Fruit fly (Drosophila melanogaster) whole organism, embryonic: ENCODE data around the gene CG15445.

Experiments
- Ada2b ChIP-seq: fragments of 200-800 bp; sonication (Bioruptor generic); IDR thresholded peaks from 2 replicates; pipeline ENCODE4 v1.3.6; 2022; ENCODE audit warnings: missing biosample characterization, missing genetic modification characterization
- Bteb2 ChIP-seq: fragments of 200-800 bp; sonication (Bioruptor generic); optimal IDR thresholded peaks from 2 replicates; lab custom pipeline; 2016; ENCODE audit warnings: missing biosample characterization, missing genetic modification characterization
- CG10147 ChIP-seq: fragments of 200-800 bp; sonication (Bioruptor generic); optimal IDR thresholded peaks from 2 replicates; lab custom pipeline; 2019; ENCODE audit warnings: missing biosample characterization, mild to moderate bottlenecking, missing genetic modification characterization, moderate library complexity
- CG11085 ChIP-seq: fragments of 200-800 bp; sonication (Bioruptor generic); IDR thresholded peaks from 2 replicates; pipeline ENCODE4 v1.3.6; 2022; ENCODE audit warnings: missing biosample characterization, missing genetic modification characterization
- CG11247 ChIP-seq: fragments of 200-800 bp; sonication (Bioruptor generic); IDR thresholded peaks from 2 replicates; pipeline ENCODE4 v1.3.6; 2022; ENCODE audit warnings: missing biosample characterization, missing genetic modification characterization
- CG12071 ChIP-seq: fragments of 200-800 bp; sonication (Bioruptor generic); optimal IDR thresholded peaks from 3 replicates; lab custom pipeline; 2018; ENCODE audit warnings: missing biosample characterization, mild to moderate bottlenecking, missing genetic modification characterization
- CG14965 ChIP-seq: fragments of 200-800 bp; sonication (Bioruptor generic); optimal IDR thresholded peaks from 2 replicates; lab custom pipeline; 2016; ENCODE audit warnings: missing biosample characterization, missing genetic modification characterization, borderline replicate concordance
- CG1529 ChIP-seq: fragments of 200-800 bp; sonication (Bioruptor generic); optimal IDR thresholded peaks from 3 replicates; lab custom pipeline; 2018; ENCODE audit warnings: missing biosample characterization, missing genetic modification characterization
- CG15479 ChIP-seq: fragments of 200-800 bp; sonication (Bioruptor generic); optimal IDR thresholded peaks from 3 replicates; lab custom pipeline; 2019; ENCODE audit warnings: missing biosample characterization, mild to moderate bottlenecking, missing genetic modification characterization, moderate library complexity
- CG16815 ChIP-seq: fragments of 200-800 bp; sonication (Bioruptor generic); optimal IDR thresholded peaks from 3 replicates; lab custom pipeline; 2017; ENCODE audit warnings: missing biosample characterization, mild to moderate bottlenecking, missing genetic modification characterization
- CG17361 ChIP-seq: fragments of 200-800 bp; sonication (Bioruptor generic); IDR thresholded peaks from 3 replicates; pipeline ENCODE4 v1.3.6; 2022; ENCODE audit warnings: missing biosample characterization, missing genetic modification characterization
- CG17802 ChIP-seq: fragments of 200-800 bp; sonication (Bioruptor generic); optimal IDR thresholded peaks from 2 replicates; lab custom pipeline; 2018; ENCODE audit warnings: missing biosample characterization, mild to moderate bottlenecking, missing genetic modification characterization, moderate library complexity
- CG2199 ChIP-seq: fragments of 200-800 bp; sonication (Bioruptor generic); IDR thresholded peaks from 3 replicates; pipeline ENCODE4 v1.3.6; 2022; ENCODE audit warnings: missing biosample characterization, missing genetic modification characterization
- CG30403 ChIP-seq: fragments of 200-800 bp; sonication (Bioruptor generic); optimal IDR thresholded peaks from 3 replicates; lab custom pipeline; 2016; ENCODE audit warnings: missing biosample characterization, missing genetic modification characterization
- CG3163 ChIP-seq: fragments of 200-800 bp; sonication (Bioruptor generic); optimal IDR thresholded peaks from 3 replicates; lab custom pipeline; 2016; ENCODE audit warnings: missing biosample characterization, missing genetic modification characterization
- CG34376 ChIP-seq: fragments of 200-800 bp; sonication (Bioruptor generic); optimal IDR thresholded peaks from 2 replicates; lab custom pipeline; 2018; ENCODE audit warnings: missing biosample characterization, mild to moderate bottlenecking, missing genetic modification characterization
- CG34422 ChIP-seq: fragments of 200-800 bp; sonication (Bioruptor generic); IDR thresholded peaks from 3 replicates; pipeline ENCODE4 v1.3.6; 2022; ENCODE audit warnings: missing biosample characterization, missing genetic modification characterization
- CG4328 ChIP-seq: fragments of 200-800 bp; sonication (Bioruptor generic); optimal IDR thresholded peaks from 3 replicates; lab custom pipeline; 2017; ENCODE audit warnings: missing biosample characterization, missing genetic modification reagents, missing genetic modification characterization
- CG7357 ChIP-seq: fragments of 200-800 bp; sonication (Bioruptor generic); IDR thresholded peaks from 3 replicates; pipeline ENCODE4 v1.3.6; 2022; ENCODE audit warnings: missing biosample characterization, missing genetic modification characterization
- CG7786 ChIP-seq: fragments of 200-800 bp; sonication (Bioruptor generic); optimal IDR thresholded peaks from 2 replicates; lab custom pipeline; 2016; ENCODE audit warnings: missing biosample characterization, missing genetic modification characterization
- CrebB ChIP-seq: fragments of 200-800 bp; sonication (Bioruptor generic); optimal IDR thresholded peaks from 3 replicates; lab custom pipeline; 2018; ENCODE audit warnings: missing biosample characterization, mild to moderate bottlenecking, missing genetic modification characterization
- Fer1 ChIP-seq: fragments of 200-800 bp; sonication (Bioruptor generic); optimal IDR thresholded peaks from 2 replicates; lab custom pipeline; 2017; ENCODE audit warnings: missing biosample characterization, mild to moderate bottlenecking, missing genetic modification characterization
- HHEX ChIP-seq: fragments of 200-800 bp; sonication (Bioruptor generic); optimal IDR thresholded peaks from 3 replicates; lab custom pipeline; 2017; ENCODE audit warnings: missing biosample characterization, mild to moderate bottlenecking, missing genetic modification characterization, missing genetic modification reagents
- HLH3B ChIP-seq: fragments of 200-800 bp; sonication (Bioruptor generic); IDR thresholded peaks from 2 replicates; pipeline ENCODE4 v1.3.6; 2022; ENCODE audit warnings: missing biosample characterization, missing genetic modification characterization
- Hr39 ChIP-seq: fragments of >200 bp; optimal IDR thresholded peaks from 2 replicates; lab custom pipeline; 2017
- Jarid2 ChIP-seq: fragments of 200-800 bp; sonication (Bioruptor generic); optimal IDR thresholded peaks from 3 replicates; lab custom pipeline; 2017; ENCODE audit warnings: mild to moderate bottlenecking, missing biosample characterization, missing genetic modification reagents, missing genetic modification characterization
- Oli ChIP-seq: fragments of 200-800 bp; sonication (Bioruptor generic); optimal IDR thresholded peaks from 2 replicates; lab custom pipeline; 2018; ENCODE audit warnings: missing biosample characterization, mild to moderate bottlenecking, missing genetic modification characterization, moderate library complexity
- Rfx ChIP-seq: fragments of 200-800 bp; sonication (Bioruptor generic); IDR thresholded peaks from 2 replicates; pipeline ENCODE4 v1.3.6; 2022; ENCODE audit warnings: missing biosample characterization, missing genetic modification characterization
- Sox100B ChIP-seq: fragments of 200-800 bp; sonication (Bioruptor generic); optimal IDR thresholded peaks from 3 replicates; lab custom pipeline; 2018; ENCODE audit warnings: missing biosample characterization, mild to moderate bottlenecking, missing genetic modification characterization
- Trl ChIP-seq, 3 experiments: fragments of >200 bp in 2 of 3; fragments of 200-800 bp in 1 of 3; sonication (Bioruptor generic) in 1 of 3; optimal IDR thresholded peaks; 2 replicates in 1 of 3; 3 replicates in 2 of 3; lab custom pipeline; 2016 to 2017; ENCODE audit warnings: missing biosample characterization in 1 of 3, missing genetic modification characterization in 1 of 3
- ab ChIP-seq: fragments of 200-800 bp; sonication (Bioruptor generic); optimal IDR thresholded peaks from 2 replicates; lab custom pipeline; 2016; ENCODE audit warnings: missing biosample characterization, missing genetic modification characterization
- bbx ChIP-seq: fragments of 200-800 bp; sonication (Bioruptor generic); IDR thresholded peaks from 2 replicates; pipeline ENCODE4 v1.3.6; 2022; ENCODE audit warnings: missing biosample characterization, missing genetic modification characterization; ENCODE audit not compliant: partially characterized antibody
- chinmo ChIP-seq: fragments of 200-800 bp; sonication (Bioruptor generic); IDR thresholded peaks from 4 replicates; pipeline ENCODE4 v1.3.6; 2022; ENCODE audit warnings: missing biosample characterization, missing genetic modification characterization; ENCODE audit not compliant: partially characterized antibody
- corto ChIP-seq: fragments of 200-800 bp; sonication (Bioruptor generic); optimal IDR thresholded peaks from 2 replicates; lab custom pipeline; 2016; ENCODE audit warnings: missing biosample characterization, mild to moderate bottlenecking, missing genetic modification characterization, moderate library complexity
- dysf ChIP-seq: fragments of 200-800 bp; sonication (Bioruptor generic); IDR thresholded peaks from 3 replicates; pipeline ENCODE4 v1.3.6; 2022; ENCODE audit warnings: missing biosample characterization, missing genetic modification characterization
- fd96Cb ChIP-seq: fragments of 200-800 bp; sonication (Bioruptor generic); optimal IDR thresholded peaks from 2 replicates; lab custom pipeline; 2018; ENCODE audit warnings: missing biosample characterization, mild to moderate bottlenecking, missing genetic modification characterization, moderate library complexity
- grn ChIP-seq: fragments of 200-800 bp; sonication (Bioruptor generic); optimal IDR thresholded peaks from 3 replicates; lab custom pipeline; 2017; ENCODE audit warnings: missing biosample characterization, missing genetic modification characterization
- ham ChIP-seq: fragments of 200-800 bp; sonication (Bioruptor generic); IDR thresholded peaks from 2 replicates; pipeline ENCODE4 v1.3.6; 2022; ENCODE audit warnings: missing biosample characterization, missing genetic modification characterization
- kah ChIP-seq: fragments of 200-800 bp; sonication (Bioruptor generic); optimal IDR thresholded peaks from 2 replicates; lab custom pipeline; 2018; ENCODE audit warnings: missing biosample characterization, mild to moderate bottlenecking, missing genetic modification characterization
- nom ChIP-seq: fragments of 200-800 bp; sonication (Bioruptor generic); optimal IDR thresholded peaks from 2 replicates; lab custom pipeline; 2017; ENCODE audit warnings: missing biosample characterization, missing genetic modification characterization, mild to moderate bottlenecking, moderate library complexity, missing genetic modification reagents
- pb ChIP-seq: fragments of 200-800 bp; sonication (Bioruptor generic); optimal IDR thresholded peaks from 3 replicates; lab custom pipeline; 2016; ENCODE audit warnings: missing biosample characterization, missing genetic modification characterization
- pho ChIP-seq: fragments of 200-800 bp; sonication (Bioruptor generic); optimal IDR thresholded peaks from 2 replicates; lab custom pipeline; 2016; ENCODE audit warnings: missing biosample characterization, missing genetic modification characterization
- phol ChIP-seq: fragments of 200-800 bp; sonication (Bioruptor generic); optimal IDR thresholded peaks from 3 replicates; lab custom pipeline; 2018; ENCODE audit warnings: missing biosample characterization, mild to moderate bottlenecking, missing genetic modification characterization, moderate library complexity
- prd ChIP-seq, 3 experiments: fragments of >200 bp in 2 of 3; fragments of 200-800 bp in 1 of 3; sonication (Bioruptor generic) in 1 of 3; optimal IDR thresholded peaks in 2 of 3; IDR thresholded peaks in 1 of 3; 2 replicates in 2 of 3; 3 replicates in 1 of 3; pipeline versions ENCODE4 v1.3.6 to Lab custom; 2017 to 2022; ENCODE audit warnings: missing biosample characterization in 1 of 3, missing genetic modification characterization in 1 of 3
- sens ChIP-seq: fragments of 200-800 bp; sonication (Bioruptor generic); peaks from one replicate; lab custom pipeline; 2016; ENCODE audit warnings: missing biosample characterization, missing genetic modification characterization
- sr ChIP-seq: fragments of 200-800 bp; sonication (Bioruptor generic); IDR thresholded peaks from 3 replicates; pipeline ENCODE4 v1.3.6; 2022; ENCODE audit warnings: missing biosample characterization, missing genetic modification characterization
- tna ChIP-seq: fragments of 200-800 bp; sonication (Bioruptor generic); IDR thresholded peaks from 2 replicates; pipeline ENCODE4 v1.3.6; 2022; ENCODE audit warnings: missing biosample characterization, missing genetic modification characterization; ENCODE audit not compliant: partially characterized antibody

CG15445 gene

DNA sequence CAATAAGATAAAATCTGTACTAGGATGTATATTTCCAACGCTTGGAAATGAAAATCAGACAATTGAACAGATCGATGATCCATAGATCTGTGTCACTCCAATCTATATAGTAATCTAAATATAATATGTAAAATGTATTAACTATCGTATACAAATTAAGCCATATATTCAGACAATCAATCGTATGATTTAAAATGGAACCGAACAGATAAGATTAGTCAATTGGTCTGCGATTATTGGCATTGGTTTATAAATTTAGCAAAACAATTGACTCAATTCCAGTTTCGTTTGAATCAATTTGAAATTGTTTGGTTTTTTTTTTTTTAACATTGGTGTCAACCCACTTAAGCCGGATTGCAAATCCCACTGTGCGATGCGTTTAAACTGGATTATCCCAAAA lies 49.1 kb upstream of the CG15445 start:
- TF ChIP-seq pb (GFP tag; lab: Kevin White, UChicago) (no peak), sens (GFP tag; lab: Kevin White, UChicago) (peak; percentile 13), CG17802 (tag; lab: Kevin White, UChicago) (no peak), Fer1 (GFP tag; lab: Kevin White, UChicago) (no peak), Bteb2 (GFP tag; lab: Kevin White, UChicago) (no peak), kah (no peak), CG4328 (GFP tag; lab: Kevin White, UChicago) (no peak), prd (optimal IDR thresholded peaks at IDR 0.05; lab: Kevin White, UChicago) (no peak), prd (GFP tag; IDR thresholded peaks at IDR 0.05; lab: Robert Waterston, UW) (0 out of 3 replicates have a peak, but pooled peaks have one; percentile 27), CG11247 (no peak), dysf (GFP tag; lab: Robert Waterston, UW) (0 out of 3 replicates have a peak, but pooled peaks have one; percentile 27), fd96Cb (tag; lab: Kevin White, UChicago) (peak; percentile 5), pho (no peak), Rfx (GFP tag; lab: Robert Waterston, UW) (peak; percentile 19; the same call in 1 of the 2 replicates), ab (GFP tag; lab: Kevin White, UChicago) (no peak), phol (tag; lab: Kevin White, UChicago) (peak; percentile 7), CG1529 (no peak), Jarid2 (GFP tag; lab: Kevin White, UChicago) (no peak), CG17361 (0 out of 3 replicates have a peak, but pooled peaks have one; percentile 12), HLH3B (0 out of 2 replicates have a peak, but pooled peaks have one; percentile 17), CrebB (tag; lab: Kevin White, UChicago) (no peak), Sox100B (GFP tag; lab: Kevin White, UChicago) (peak; percentile 19), CG12071 (GFP tag; lab: Kevin White, UChicago) (no peak), sr (no peak), CG30403 (GFP tag; lab: Kevin White, UChicago) (peak; percentile 17)

DNA sequence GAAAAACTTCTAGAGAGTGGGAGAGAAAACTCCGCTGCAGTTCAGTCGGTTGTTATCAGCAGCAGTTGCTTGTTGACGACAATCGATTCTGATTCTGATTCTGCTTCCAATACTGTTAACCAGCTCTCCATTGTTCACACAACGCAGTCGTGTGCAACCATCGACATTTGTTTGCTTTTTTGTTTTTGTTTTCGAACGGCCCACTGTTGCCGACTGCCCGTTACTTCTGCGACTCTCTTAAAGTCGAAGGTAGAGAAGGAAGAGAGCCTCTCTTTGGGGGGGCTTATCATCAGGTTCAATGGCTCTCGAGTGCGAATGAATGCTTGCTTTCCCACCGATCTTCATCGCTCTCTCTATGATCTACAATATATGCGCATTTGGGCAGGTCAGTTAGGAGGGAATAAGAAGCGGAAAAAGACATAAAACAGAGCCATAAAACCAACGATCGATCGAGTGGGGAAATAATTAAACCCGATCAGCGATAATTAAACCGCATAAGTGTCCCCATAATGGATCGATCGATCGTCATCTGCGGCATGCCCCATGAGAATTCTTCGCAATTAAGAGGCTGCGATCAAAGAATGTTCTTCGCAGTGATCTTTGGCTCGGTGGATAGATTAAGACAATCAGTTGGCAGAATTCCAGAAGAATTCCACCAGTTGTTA lies 45.1 kb upstream of the CG15445 start:
- TF ChIP-seq CG2199 (0 out of 3 replicates have a peak, but pooled peaks have one; percentile 23), CG16815 (no peak), CG10147 (GFP tag; lab: Kevin White, UChicago) (no peak), nom (GFP tag; lab: Kevin White, UChicago) (peak; percentile 74), grn (GFP tag; lab: Kevin White, UChicago) (peak; percentile 34), CG34422 (GFP tag; lab: Robert Waterston, UW) (no peak), Oli (no peak), CG15479 (GFP tag; lab: Kevin White, UChicago) (peak; percentile 44), CG7357 (GFP tag; lab: Robert Waterston, UW) (no peak), HHEX (GFP tag; lab: Kevin White, UChicago) (no peak), CG11085 (no peak), CG3163 (GFP tag; lab: Kevin White, UChicago) (peak; percentile 89), CG7786 (GFP tag; lab: Kevin White, UChicago) (no peak), Ada2b (GFP tag; lab: Robert Waterston, UW) (no peak), corto (GFP tag; lab: Kevin White, UChicago) (no peak), tna (GFP tag; lab: Robert Waterston, UW) (no peak), CG34376 (no peak), Hr39 (lab: Kevin White, UChicago) (no peak), ham (GFP tag; lab: Robert Waterston, UW) (no peak), chinmo (GFP tag; lab: Robert Waterston, UW) (0 out of 4 replicates have a peak, but pooled peaks have one; percentile 43), bbx (GFP tag; lab: Robert Waterston, UW) (no peak), Trl (optimal IDR thresholded peaks at IDR 0.05; lab: Kevin White, UChicago) (peak; percentile 41 to 66), Trl (GFP tag; optimal IDR thresholded peaks at IDR 0.05; lab: Kevin White, UChicago) (no peak), CG14965 (GFP tag; lab: Kevin White, UChicago) (no peak)
